Worm (Caenorhabditis elegans) whole organism, L2 larva: ENCODE measurements around the gene ZK380.2.

Experiments used
- C34F6.9 ChIP-seq: fragments of 150-350 bp; optimal IDR thresholded peaks from 2 replicates; lab custom pipeline; 2014; ENCODE audit warnings: missing biosample characterization, missing genetic modification characterization
- F13H6.1 ChIP-seq: sonication (generic microtip); optimal IDR thresholded peaks from 2 replicates; lab custom pipeline; 2016; ENCODE audit warnings: missing genetic modification characterization, missing compliant biosample characterization
- R02D3.7 ChIP-seq: fragments of 150-350 bp; optimal IDR thresholded peaks from 2 replicates; lab custom pipeline; 2014; ENCODE audit warnings: missing biosample characterization, missing genetic modification characterization
- blmp-1 ChIP-seq: sonication (generic microtip); optimal IDR thresholded peaks from 2 replicates; lab custom pipeline; 2017; ENCODE audit warnings: missing genetic modification characterization, mild to moderate bottlenecking, missing compliant biosample characterization, antibody characterized with exemption, moderate library complexity; ENCODE audit not compliant: insufficient read depth
- ceh-16 ChIP-seq: fragments of 150-350 bp; optimal IDR thresholded peaks from 2 replicates; lab custom pipeline; 2014; ENCODE audit warnings: missing biosample characterization, missing genetic modification characterization
- egl-27 ChIP-seq: sonication (generic microtip); optimal IDR thresholded peaks from 3 replicates; lab custom pipeline; 2017; ENCODE audit warnings: missing biosample characterization, missing genetic modification reagents, missing genetic modification characterization
- lin-13 ChIP-seq: fragments of 150-350 bp; optimal IDR thresholded peaks from 2 replicates; lab custom pipeline; 2014; ENCODE audit warnings: missing biosample characterization, missing genetic modification reagents, missing genetic modification characterization
- lin-39 ChIP-seq: fragments of 150-350 bp; optimal IDR thresholded peaks from 2 replicates; lab custom pipeline; 2014; ENCODE audit warnings: missing biosample characterization, missing genetic modification reagents, missing genetic modification characterization
- mab-5 ChIP-seq: fragments of 150-350 bp; optimal IDR thresholded peaks from 2 replicates; lab custom pipeline; 2014; ENCODE audit warnings: missing biosample characterization, missing genetic modification characterization
- mdl-1 ChIP-seq, 2 experiments: fragments of 150-350 bp in 1 of 2; sonication (generic microtip) in 1 of 2; optimal IDR thresholded peaks; 2 replicates each; lab custom pipeline; 2017; ENCODE audit warnings: missing biosample characterization in 2 of 2, missing genetic modification characterization in 2 of 2
- nhr-10 ChIP-seq: sonication (generic microtip); optimal IDR thresholded peaks from 2 replicates; lab custom pipeline; 2017; ENCODE audit warnings: missing biosample characterization, missing genetic modification characterization
- nhr-129 ChIP-seq: fragments of 150-350 bp; optimal IDR thresholded peaks from 2 replicates; lab custom pipeline; 2014; ENCODE audit warnings: missing biosample characterization, missing genetic modification characterization
- nhr-23 ChIP-seq: fragments of 150-350 bp; optimal IDR thresholded peaks from 2 replicates; lab custom pipeline; 2014; ENCODE audit warnings: missing biosample characterization, missing genetic modification reagents, missing genetic modification characterization
- nhr-25 ChIP-seq: fragments of 150-350 bp; sonication (generic microtip); optimal IDR thresholded peaks from 3 replicates; lab custom pipeline; 2014; ENCODE audit warnings: missing biosample characterization, missing genetic modification characterization
- nhr-6 ChIP-seq: fragments of 150-350 bp; optimal IDR thresholded peaks from 2 replicates; lab custom pipeline; 2014; ENCODE audit warnings: missing biosample characterization, missing genetic modification characterization
- nhr-77 ChIP-seq: fragments of 150-350 bp; optimal IDR thresholded peaks from 2 replicates; lab custom pipeline; 2014; ENCODE audit warnings: missing biosample characterization, missing genetic modification characterization
- peb-1 ChIP-seq: fragments of 150-350 bp; optimal IDR thresholded peaks from 2 replicates; lab custom pipeline; 2014; ENCODE audit warnings: missing biosample characterization, missing genetic modification characterization
- snpc-4 ChIP-seq: fragments of 150-350 bp; optimal IDR thresholded peaks from 2 replicates; lab custom pipeline; 2014; ENCODE audit warnings: missing biosample characterization, missing genetic modification characterization
- unc-39 ChIP-seq: fragments of 150-350 bp; optimal IDR thresholded peaks from 2 replicates; lab custom pipeline; 2014; ENCODE audit warnings: missing biosample characterization, missing genetic modification characterization
- zag-1 ChIP-seq: fragments of 150-350 bp; optimal IDR thresholded peaks from 2 replicates; lab custom pipeline; 2014; ENCODE audit warnings: missing biosample characterization, missing genetic modification characterization

The ZK380.2 gene

DNA sequence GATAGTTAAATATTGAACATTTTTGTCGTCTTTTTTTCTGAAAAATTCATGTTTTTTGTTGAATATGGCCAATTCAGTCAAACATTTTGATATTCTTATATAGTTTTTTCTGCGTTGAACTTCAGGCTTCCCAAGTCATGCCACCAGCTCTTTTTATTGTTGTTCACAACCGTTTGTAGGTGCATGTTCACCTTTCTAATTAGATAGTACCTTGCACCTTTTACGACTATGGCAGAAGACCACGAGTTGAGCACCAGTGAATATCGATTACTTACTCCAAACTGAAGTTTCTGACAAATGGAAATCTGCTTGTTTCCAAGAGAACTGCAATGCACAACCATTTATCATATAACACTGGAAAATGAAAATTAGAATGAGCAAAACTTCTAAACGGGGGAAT is 44.6 kb downstream of the ZK380.2 start:
- TF ChIP-seq ceh-16 (tag; lab: Kevin White, UChicago) (no peak), lin-13 (GFP tag; lab: Kevin White, UChicago) (no peak), nhr-23 (tag; lab: Kevin White, UChicago) (no peak), lin-39 (no peak), peb-1 (tag; lab: Kevin White, UChicago) (no peak), C34F6.9 (tag; lab: Kevin White, UChicago) (no peak), R02D3.7 (no peak), nhr-77 (tag; lab: Kevin White, UChicago) (no peak), mdl-1 (tag; optimal IDR thresholded peaks at IDR 0.05; lab: Kevin White, UChicago) (no peak), F13H6.1 (tag; lab: Kevin White, UChicago) (no peak), nhr-10 (tag; lab: Kevin White, UChicago) (no peak)

DNA sequence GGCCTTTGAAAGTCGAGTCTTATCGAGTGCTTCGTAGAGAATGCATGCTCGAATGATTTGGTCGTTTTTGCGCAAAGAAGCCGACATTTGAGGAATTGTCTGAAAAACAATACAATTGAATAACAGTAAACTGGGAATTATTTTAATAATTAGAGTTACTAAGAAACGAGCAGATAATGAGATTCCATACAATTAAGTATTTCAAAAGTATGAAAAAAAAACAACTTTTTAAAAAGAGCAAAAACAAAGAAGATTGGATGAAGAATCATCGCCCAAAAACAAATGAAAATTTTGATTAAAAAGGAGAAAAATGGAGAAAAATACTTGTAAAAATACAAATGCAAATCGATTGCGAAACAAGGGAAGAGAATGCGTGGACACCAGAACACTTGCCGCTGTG is 46.8 kb downstream of the ZK380.2 start, which contains the start of gene fbxa-170:
fbxa-170 (minus strand) TSS at position 101 of the 400 bp plus-strand sequence.
- no peak for TF ChIP-seq egl-27 (tag; lab: Kevin White, UChicago)

DNA sequence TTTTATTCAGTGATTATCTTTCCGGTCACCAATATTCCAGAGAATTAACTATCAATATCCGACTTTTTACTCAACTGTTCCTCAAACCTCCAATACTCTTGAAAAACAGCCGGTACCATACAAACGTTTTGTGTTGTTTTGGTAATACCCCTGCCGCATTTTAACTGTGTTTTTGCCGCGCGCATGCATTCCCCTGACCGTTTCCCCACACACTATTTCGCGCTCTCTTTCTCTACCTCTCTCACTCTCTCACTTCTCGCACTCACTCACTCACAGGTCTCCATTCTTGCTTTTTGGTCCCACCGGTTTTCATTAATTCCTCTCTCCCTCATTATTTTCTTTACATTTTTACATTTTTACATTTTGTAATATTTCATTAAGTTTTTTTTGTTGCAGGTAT is 51.3 kb downstream of the ZK380.2 start, which contains the start of gene meg-4:
meg-4 (plus strand) TSS at position 397 of the 400 bp plus-strand sequence.
- TF ChIP-seq nhr-25 (no peak), blmp-1 (tag; lab: Kevin White, UChicago) (no peak), mab-5 (tag; lab: Kevin White, UChicago) (no peak), zag-1 (tag; lab: Kevin White, UChicago) (no peak), C34F6.9 (tag; lab: Kevin White, UChicago) (no peak), peb-1 (tag; lab: Kevin White, UChicago) (no peak), unc-39 (tag; lab: Kevin White, UChicago) (no peak), snpc-4 (tag; lab: Kevin White, UChicago) (no peak), nhr-6 (no peak), nhr-129 (no peak), egl-27 (tag; lab: Kevin White, UChicago) (no peak)
- TF ChIP-seq, all 48 proteins: peak for 0
